Fruit fly (Drosophila melanogaster): ENCODE results near the gene Tango10.

Gene Tango10

dm6 chrX:11678539-11679040 lies 41.5 kb upstream of the Tango10 start, which contains the start of the genes Vlet and bif (continued):
- TF ChIP-seq zfh2 (GFP tag; optimal IDR thresholded peaks at IDR 0.05) (peak; percentile 57), Adf1 (GFP tag; IDR thresholded peaks at IDR 0.05) (no peak), Hmr (GFP tag; optimal IDR thresholded peaks at IDR 0.05) (peak; percentile 71), YL-1 (GFP tag; optimal IDR thresholded peaks at IDR 0.05) (no peak), CG1024 (GFP tag; IDR thresholded peaks at IDR 0.05) (no peak), dpn (GFP tag; optimal IDR thresholded peaks at IDR 0.05) (peak; percentile 37 to 60), otp (GFP tag; IDR thresholded peaks at IDR 0.05) (no peak), Optix (GFP tag; IDR thresholded peaks at IDR 0.05) (no peak), ato (GFP tag; IDR thresholded peaks at IDR 0.05; ENCODE audit: partially characterized antibody) (0 out of 2 replicates have a peak, but pooled peaks have one; percentile 49), CG9215 (GFP tag; IDR thresholded peaks at IDR 0.05) (peak; percentile 71), vvl (GFP tag; IDR thresholded peaks at IDR 0.05) (0 out of 2 replicates have a peak, but pooled peaks have one; percentile 52), CG11560 (tag; IDR thresholded peaks at IDR 0.05) (peak; percentile 61; the same call in 2 of the 3 replicates), CG32772 (GFP tag; IDR thresholded peaks at IDR 0.05) (peak; percentile 59; the same call in 1 of the 2 replicates), Dp (GFP tag; optimal IDR thresholded peaks at IDR 0.05) (peak; percentile 50), gsb (GFP tag; IDR thresholded peaks at IDR 0.05) (no peak), CG5245 (GFP tag; optimal IDR thresholded peaks at IDR 0.05) (peak; percentile 26), CG11247 (GFP tag; IDR thresholded peaks at IDR 0.05) (no peak), Lim3 (GFP tag; IDR thresholded peaks at IDR 0.05) (no peak), row (GFP tag; IDR thresholded peaks at IDR 0.05) (peak; percentile 76), CG17359 (tag; optimal IDR thresholded peaks at IDR 0.05) (peak; percentile 47), CG1832 (GFP tag; optimal IDR thresholded peaks at IDR 0.05) (no peak), Six4 (GFP tag; optimal IDR thresholded peaks at IDR 0.05) (peak; percentile 34), mirr (GFP tag; optimal IDR thresholded peaks at IDR 0.05) (no peak), unpg (GFP tag; optimal IDR thresholded peaks at IDR 0.05) (peak; percentile 56), CG7839 (tag; optimal IDR thresholded peaks at IDR 0.05) (peak; percentile 72), pum (GFP tag; optimal IDR thresholded peaks at IDR 0.05) (peak; percentile 41), Dref (GFP tag; IDR thresholded peaks at IDR 0.05) (peak; percentile 78), CG8944 (GFP tag; optimal IDR thresholded peaks at IDR 0.05) (peak; percentile 52), Max (GFP tag; optimal IDR thresholded peaks at IDR 0.05) (peak; percentile 31), inv (GFP tag; IDR thresholded peaks at IDR 0.05; ENCODE audit: partially characterized antibody) (peak; percentile 54; the same call in 1 of the 2 replicates), CG7928 (GFP tag; optimal IDR thresholded peaks at IDR 0.05) (peak; percentile 48), ewg (GFP tag; optimal IDR thresholded peaks at IDR 0.05) (peak; percentile 50), CG9437 (GFP tag; optimal IDR thresholded peaks at IDR 0.05) (peak; percentile 64), dysf (GFP tag; IDR thresholded peaks at IDR 0.05) (peak; percentile 45; the same call in 2 of the 3 replicates), gro (GFP tag; optimal IDR thresholded peaks at IDR 0.05) (peak; percentile 8), Kr (GFP tag; optimal IDR thresholded peaks at IDR 0.05) (no peak), Nf-YB (GFP tag; optimal IDR thresholded peaks at IDR 0.05) (peak; percentile 20), Hr3 (GFP tag; optimal IDR thresholded peaks at IDR 0.05) (peak; percentile 75), CG10979 (tag; optimal IDR thresholded peaks at IDR 0.05) (peak; percentile 58), pita (GFP tag; optimal IDR thresholded peaks at IDR 0.05) (no peak), HLH3B (GFP tag; IDR thresholded peaks at IDR 0.05) (peak; percentile 41; the same call in 1 of the 2 replicates), vnd (GFP tag; IDR thresholded peaks at IDR 0.05; ENCODE audit: partially characterized antibody) (peak; percentile 59; the same call in 2 of the 3 replicates), CG42726 (GFP tag; IDR thresholded peaks at IDR 0.05; ENCODE audit: partially characterized antibody) (peak; percentile 35; the same call in 1 of the 2 replicates), Scr (GFP tag; IDR thresholded peaks at IDR 0.05; ENCODE audit: partially characterized antibody) (peak; percentile 62), CG17361 (GFP tag; IDR thresholded peaks at IDR 0.05) (peak; percentile 87), CG30431 (GFP tag; optimal IDR thresholded peaks at IDR 0.05) (peak; percentile 32), BtbVII (GFP tag; optimal IDR thresholded peaks at IDR 0.05) (peak; percentile 58), Side (GFP tag; optimal IDR thresholded peaks at IDR 0.05) (peak; percentile 18), lov (optimal IDR thresholded peaks at IDR 0.05) (no peak), lov (GFP tag; IDR thresholded peaks at IDR 0.05) (0 out of 3 replicates have a peak, but pooled peaks have one; percentile 9)
